Fruit fly (Drosophila melanogaster) whole organism, prepupa: ENCODE measurements around the gene GluClalpha.

Experiments
- Blimp-1 ChIP-seq: fragments of 200-800 bp; sonication (Bioruptor generic); optimal IDR thresholded peaks from 3 replicates; lab custom pipeline; 2017; ENCODE audit warnings: missing biosample characterization, missing genetic modification characterization, mild to moderate bottlenecking, moderate library complexity, missing genetic modification reagents
- CG10631 ChIP-seq: fragments of 200-800 bp; sonication (Bioruptor generic); optimal IDR thresholded peaks from 2 replicates; lab custom pipeline; 2016; ENCODE audit warnings: missing biosample characterization, missing genetic modification characterization
- CG11762 ChIP-seq: fragments of 200-800 bp; sonication (Bioruptor generic); optimal IDR thresholded peaks from 3 replicates; lab custom pipeline; 2016; ENCODE audit warnings: missing biosample characterization, missing genetic modification characterization; ENCODE audit not compliant: insufficient read depth
- CG16779 ChIP-seq: fragments of 200-800 bp; sonication (Bioruptor generic); optimal IDR thresholded peaks from 3 replicates; lab custom pipeline; 2017; ENCODE audit warnings: missing biosample characterization, mild to moderate bottlenecking, missing genetic modification characterization
- CG3032 ChIP-seq: fragments of 200-800 bp; optimal IDR thresholded peaks from 2 replicates; lab custom pipeline; 2019; ENCODE audit warnings: missing biosample characterization, mild to moderate bottlenecking, missing genetic modification characterization, moderate library complexity
- CG31627 ChIP-seq: fragments of 200-800 bp; sonication (Bioruptor generic); optimal IDR thresholded peaks from 3 replicates; lab custom pipeline; 2016; ENCODE audit warnings: missing biosample characterization, missing genetic modification characterization
- CG34406 ChIP-seq: fragments of 200-800 bp; sonication (Bioruptor generic); optimal IDR thresholded peaks from 3 replicates; lab custom pipeline; 2016; ENCODE audit warnings: missing biosample characterization, missing genetic modification characterization
- CG4318 ChIP-seq: fragments of 200-800 bp; sonication (Bioruptor generic); optimal IDR thresholded peaks from 3 replicates; lab custom pipeline; 2017; ENCODE audit warnings: missing biosample characterization, mild to moderate bottlenecking, missing genetic modification characterization
- CG6163 ChIP-seq: fragments of 200-800 bp; sonication (Bioruptor generic); IDR thresholded peaks from 3 replicates; pipeline ENCODE4 v1.3.6; 2022; ENCODE audit warnings: missing biosample characterization, missing genetic modification characterization
- CG6792 ChIP-seq: fragments of 200-800 bp; sonication (Bioruptor generic); optimal IDR thresholded peaks from 3 replicates; lab custom pipeline; 2016; ENCODE audit warnings: missing biosample characterization, missing genetic modification characterization
- CG6808 ChIP-seq: fragments of 200-800 bp; sonication (Bioruptor generic); optimal IDR thresholded peaks from 3 replicates; lab custom pipeline; 2017; ENCODE audit warnings: missing biosample characterization, missing genetic modification characterization, mild to moderate bottlenecking, moderate library complexity, missing genetic modification reagents
- CG6854 ChIP-seq: fragments of 200-800 bp; sonication (Bioruptor generic); optimal IDR thresholded peaks from 2 replicates; lab custom pipeline; 2017; ENCODE audit warnings: missing biosample characterization, mild to moderate bottlenecking, missing genetic modification characterization
- CG8319 ChIP-seq: fragments of 200-800 bp; sonication (Bioruptor generic); optimal IDR thresholded peaks from 3 replicates; lab custom pipeline; 2016; ENCODE audit warnings: missing biosample characterization, missing genetic modification characterization
- Eip75B ChIP-seq: fragments of 200-800 bp; sonication (Bioruptor generic); optimal IDR thresholded peaks from 3 replicates; lab custom pipeline; 2016; ENCODE audit warnings: missing biosample characterization, missing genetic modification characterization
- Eip78C ChIP-seq: fragments of 200-800 bp; sonication (Bioruptor generic); peaks from one replicate; lab custom pipeline; 2016; ENCODE audit warnings: missing biosample characterization, missing genetic modification characterization
- Eip93F ChIP-seq: fragments of 200-800 bp; sonication (Bioruptor generic); optimal IDR thresholded peaks from 2 replicates; lab custom pipeline; 2016; ENCODE audit warnings: missing biosample characterization, mild to moderate bottlenecking, missing genetic modification characterization
- Ets96B ChIP-seq: fragments of 200-800 bp; optimal IDR thresholded peaks from 2 replicates; lab custom pipeline; 2019; ENCODE audit warnings: missing biosample characterization, mild to moderate bottlenecking, missing genetic modification characterization, moderate library complexity
- Gug ChIP-seq: fragments of 200-800 bp; sonication (Bioruptor generic); IDR thresholded peaks from 2 replicates; pipeline ENCODE4 v1.3.6; 2022; ENCODE audit warnings: missing biosample characterization, missing genetic modification characterization
- Hr39 ChIP-seq: fragments of 200-800 bp; sonication (Bioruptor generic); optimal IDR thresholded peaks from 2 replicates; lab custom pipeline; 2016; ENCODE audit warnings: missing biosample characterization, missing genetic modification characterization
- Smox ChIP-seq: fragments of 200-800 bp; sonication (Bioruptor generic); optimal IDR thresholded peaks from 3 replicates; lab custom pipeline; 2016; ENCODE audit warnings: missing biosample characterization, missing genetic modification characterization
- Sox15 ChIP-seq: fragments of 200-800 bp; sonication (Bioruptor generic); optimal IDR thresholded peaks from 3 replicates; lab custom pipeline; 2016; ENCODE audit warnings: missing biosample characterization, missing genetic modification characterization
- achi ChIP-seq: fragments of 200-800 bp; sonication (Bioruptor generic); optimal IDR thresholded peaks from 3 replicates; lab custom pipeline; 2016; ENCODE audit warnings: missing biosample characterization, missing genetic modification characterization
- acj6 ChIP-seq: fragments of 200-800 bp; sonication (Bioruptor generic); optimal IDR thresholded peaks from 3 replicates; lab custom pipeline; 2016; ENCODE audit warnings: missing biosample characterization, missing genetic modification characterization
- dac ChIP-seq: fragments of 200-800 bp; sonication (Bioruptor generic); optimal IDR thresholded peaks from 2 replicates; lab custom pipeline; 2017; ENCODE audit warnings: missing biosample characterization, mild to moderate bottlenecking, missing genetic modification characterization
- dsx ChIP-seq: fragments of 200-800 bp; optimal IDR thresholded peaks from 3 replicates; lab custom pipeline; 2019; ENCODE audit warnings: missing biosample characterization, mild to moderate bottlenecking, missing genetic modification characterization, moderate library complexity; ENCODE audit not compliant: poor library complexity, severe bottlenecking
- eg ChIP-seq: fragments of 200-800 bp; sonication (Bioruptor generic); IDR thresholded peaks from 3 replicates; pipeline ENCODE4 v1.3.6; 2022; ENCODE audit warnings: missing biosample characterization, missing genetic modification characterization
- fd85E ChIP-seq: fragments of 200-800 bp; sonication (Bioruptor generic); optimal IDR thresholded peaks from 3 replicates; lab custom pipeline; 2016; ENCODE audit warnings: missing biosample characterization, missing genetic modification characterization
- fkh ChIP-seq: fragments of 200-800 bp; sonication (Bioruptor generic); optimal IDR thresholded peaks from 3 replicates; lab custom pipeline; 2017; ENCODE audit warnings: missing biosample characterization, mild to moderate bottlenecking, missing genetic modification characterization, moderate library complexity
- net ChIP-seq: fragments of 200-800 bp; sonication (Bioruptor generic); optimal IDR thresholded peaks from 3 replicates; lab custom pipeline; 2016; ENCODE audit warnings: missing biosample characterization, missing genetic modification characterization
- pdm3 ChIP-seq: fragments of 200-800 bp; sonication (Bioruptor generic); optimal IDR thresholded peaks from 3 replicates; lab custom pipeline; 2016; ENCODE audit warnings: missing biosample characterization, missing genetic modification characterization
- spab ChIP-seq: fragments of 200-800 bp; sonication (Bioruptor generic); optimal IDR thresholded peaks from 2 replicates; lab custom pipeline; 2017; ENCODE audit warnings: missing biosample characterization, mild to moderate bottlenecking, missing genetic modification characterization, missing genetic modification reagents
- ss ChIP-seq, 2 experiments: fragments of 200-800 bp; sonication (Bioruptor generic); optimal IDR thresholded peaks; 2 replicates in 1 of 2; 3 replicates in 1 of 2; lab custom pipeline; 2017 to 2018; ENCODE audit warnings: mild to moderate bottlenecking in 2 of 2, missing biosample characterization in 2 of 2, missing genetic modification characterization in 2 of 2, moderate library complexity in 1 of 2
- vri ChIP-seq: fragments of 200-800 bp; sonication (Bioruptor generic); optimal IDR thresholded peaks from 3 replicates; lab custom pipeline; 2016; ENCODE audit warnings: missing biosample characterization, mild to moderate bottlenecking, missing genetic modification characterization

The GluClalpha gene

dm6 chr3R:19774149-19774548 lies 43.6 kb downstream of the GluClalpha start:
- TF ChIP-seq eg (GFP tag; lab: Robert Waterston, UW) (no peak), net (no peak), CG8319 (GFP tag; lab: Kevin White, UChicago) (no peak), Smox (GFP tag; lab: Kevin White, UChicago) (no peak), CG6792 (GFP tag; lab: Kevin White, UChicago) (no peak), CG4318 (GFP tag; lab: Kevin White, UChicago) (no peak), Ets96B (tag; lab: Kevin White, UChicago) (no peak), CG11762 (no peak), acj6 (GFP tag; lab: Kevin White, UChicago) (no peak), Eip93F (GFP tag; lab: Kevin White, UChicago) (no peak), CG6163 (no peak), pdm3 (GFP tag; lab: Kevin White, UChicago) (no peak), spab (no peak), CG3032 (no peak), CG31627 (GFP tag; lab: Kevin White, UChicago) (no peak)
- TF ChIP-seq, all 60 proteins: peak for 0

dm6 chr3R:19777180-19777579 lies 46.7 kb downstream of the GluClalpha start, which contains the start of gene Acsx1R:
TSS of gene Acsx1R (minus strand) at chr3R:19777280.
- TF ChIP-seq CG16779 (no peak), CG10631 (GFP tag; lab: Kevin White, UChicago) (no peak), CG6808 (no peak), fkh (GFP tag; lab: Kevin White, UChicago) (no peak)

- TF ChIP-seq CG6854 (GFP tag; lab: Kevin White, UChicago) (no peak), vri (GFP tag; lab: Kevin White, UChicago) (no peak), CG34406 (GFP tag; lab: Kevin White, UChicago) (no peak), Eip78C (GFP tag; lab: Kevin White, UChicago) (no peak), fd85E (no peak), ss (GFP tag; optimal IDR thresholded peaks at IDR 0.05; lab: Kevin White, UChicago) (no peak), Gug (GFP tag; lab: Robert Waterston, UW) (no peak), achi (GFP tag; lab: Kevin White, UChicago) (no peak), Smox (GFP tag; lab: Kevin White, UChicago) (no peak)
Measured at dm6 chr3R:19778065-19778800, 47.7 kb downstream of the GluClalpha start, which contains the start of gene Acsx2. TSS of gene Acsx2 (plus strand) at chr3R:19778750.

- TF ChIP-seq fkh (GFP tag; lab: Kevin White, UChicago), result no peak
- no peak for TF ChIP-seq Blimp-1 (GFP tag; lab: Kevin White, UChicago)
- TF ChIP-seq Eip75B, result no peak
- TF ChIP-seq CG6854 (GFP tag; lab: Kevin White, UChicago), result no peak
- no peak for TF ChIP-seq dac (GFP tag; lab: Kevin White, UChicago)
- no peak for TF ChIP-seq Sox15 (GFP tag; lab: Kevin White, UChicago)
- no peak for TF ChIP-seq CG11762
- no peak for TF ChIP-seq vri (GFP tag; lab: Kevin White, UChicago)
- TF ChIP-seq Gug (GFP tag; lab: Robert Waterston, UW), result no peak
- no peak for TF ChIP-seq Ets96B (tag; lab: Kevin White, UChicago)
- no peak for TF ChIP-seq dsx (GFP tag; lab: Kevin White, UChicago)
- TF ChIP-seq Hr39 (GFP tag; lab: Kevin White, UChicago), result no peak
Measured at dm6 chr3R:19780946-19781345, 50.4 kb downstream of the GluClalpha start, which contains the start of gene Acsx3. TSS of gene Acsx3 (plus strand) at chr3R:19781246.
